Fruit fly (Drosophila melanogaster) whole organism, adult: ENCODE measurements around the gene CG7943.

Experiments
- CG12768 ChIP-seq: fragments of 200-800 bp; sonication (Bioruptor generic); optimal IDR thresholded peaks from 2 replicates; lab custom pipeline; 2017; ENCODE audit warnings: missing biosample characterization, missing genetic modification characterization, mild to moderate bottlenecking, moderate library complexity, missing genetic modification reagents
- CG14711 ChIP-seq: fragments of 200-800 bp; sonication (Bioruptor generic); optimal IDR thresholded peaks from 2 replicates; lab custom pipeline; 2018; ENCODE audit warnings: missing biosample characterization, mild to moderate bottlenecking, missing genetic modification characterization, moderate library complexity
- CG1620 ChIP-seq: fragments of 200-800 bp; sonication (Bioruptor generic); optimal IDR thresholded peaks from 2 replicates; lab custom pipeline; 2016; ENCODE audit warnings: missing biosample characterization, missing genetic modification characterization
- CG33017 ChIP-seq: fragments of 200-800 bp; sonication (Bioruptor generic); optimal IDR thresholded peaks from 2 replicates; lab custom pipeline; 2018; ENCODE audit warnings: missing biosample characterization, mild to moderate bottlenecking, missing genetic modification characterization, moderate library complexity
- CG7045 ChIP-seq: fragments of 200-800 bp; sonication (Bioruptor generic); optimal IDR thresholded peaks from 2 replicates; lab custom pipeline; 2017; ENCODE audit warnings: missing biosample characterization, mild to moderate bottlenecking, missing genetic modification characterization
- Clk ChIP-seq: fragments of 200-800 bp; sonication (Bioruptor generic); optimal IDR thresholded peaks from 2 replicates; lab custom pipeline; 2017; ENCODE audit warnings: missing biosample characterization, missing genetic modification characterization
- bab1 ChIP-seq: fragments of 200-800 bp; sonication (Bioruptor generic); optimal IDR thresholded peaks from 3 replicates; lab custom pipeline; 2019; ENCODE audit warnings: missing biosample characterization, mild to moderate bottlenecking, missing genetic modification characterization, moderate library complexity
- cic ChIP-seq: fragments of 200-800 bp; sonication (Bioruptor generic); optimal IDR thresholded peaks from 2 replicates; lab custom pipeline; 2017; ENCODE audit warnings: missing biosample characterization, mild to moderate bottlenecking, missing genetic modification characterization, moderate library complexity
- kay ChIP-seq: fragments of 200-800 bp; sonication (Bioruptor generic); peaks from one replicate; lab custom pipeline; 2016; ENCODE audit warnings: missing biosample characterization, missing genetic modification characterization, borderline replicate concordance
- pad ChIP-seq: fragments of 200-800 bp; sonication (Bioruptor generic); optimal IDR thresholded peaks from 3 replicates; lab custom pipeline; 2017; ENCODE audit warnings: missing biosample characterization, missing genetic modification characterization, mild to moderate bottlenecking, moderate library complexity, missing genetic modification reagents
- tj ChIP-seq: fragments of 200-800 bp; sonication (Bioruptor generic); optimal IDR thresholded peaks from 3 replicates; lab custom pipeline; 2017; ENCODE audit warnings: missing biosample characterization, mild to moderate bottlenecking, missing genetic modification characterization, moderate library complexity
- toe ChIP-seq: fragments of 200-800 bp; sonication (Bioruptor generic); optimal IDR thresholded peaks from 2 replicates; lab custom pipeline; 2016; ENCODE audit warnings: missing biosample characterization, missing genetic modification characterization

DNA sequence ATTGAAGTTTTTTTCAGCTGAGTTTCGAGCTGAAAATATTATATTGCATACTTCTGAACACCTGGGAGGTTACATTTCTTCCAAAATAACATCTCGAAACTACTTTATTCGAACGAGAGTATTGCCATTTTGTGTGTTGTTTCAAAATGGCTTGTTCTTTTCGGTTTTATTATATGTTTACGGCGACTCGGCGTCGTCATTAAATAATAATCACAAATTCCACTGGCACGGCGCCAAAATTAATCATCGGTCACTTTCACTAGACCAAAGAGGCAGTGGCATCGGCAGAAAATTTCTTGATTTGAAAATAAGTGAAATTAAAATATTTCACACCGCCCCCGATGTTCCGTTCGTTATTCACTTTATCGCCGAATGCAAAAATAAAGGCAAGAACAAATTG, 4.2 kb downstream of the CG7943 start:
- TF ChIP-seq CG33017 (tag; lab: Kevin White, UChicago): no peak
- TF ChIP-seq kay (GFP tag; lab: Kevin White, UChicago): no peak
- TF ChIP-seq CG7045: no peak
- TF ChIP-seq CG12768 (GFP tag; lab: Kevin White, UChicago): no peak
- TF ChIP-seq CG1620 (GFP tag; lab: Kevin White, UChicago): no peak
- no peak for TF ChIP-seq toe (GFP tag; lab: Kevin White, UChicago)
- no peak for TF ChIP-seq pad
- TF ChIP-seq CG14711: no peak
- TF ChIP-seq bab1 (GFP tag; lab: Kevin White, UChicago): no peak
- no peak for TF ChIP-seq Clk
- TF ChIP-seq cic (GFP tag; lab: Kevin White, UChicago): no peak
- TF ChIP-seq tj (GFP tag; lab: Kevin White, UChicago): no peak
